Fruit fly (Drosophila melanogaster) whole organism: ENCODE data around the gene Prosalpha6.

ENCODE experiments used
- CG8478 ChIP-seq: fragments of >200 bp; optimal IDR thresholded peaks from 2 replicates; lab custom pipeline; 2018; ENCODE audit warnings: inconsistent platforms
- Dll ChIP-seq: fragments of >200 bp; optimal IDR thresholded peaks from 2 replicates; lab custom pipeline; 2017
- EcR ChIP-seq, 2 experiments: fragments of >200 bp; optimal IDR thresholded peaks; 2 replicates each; lab custom pipeline; 2017; ENCODE audit warnings: missing biosample characterization in 2 of 2, missing genetic modification characterization in 2 of 2, missing genetic modification reagents in 2 of 2
- pan ChIP-seq: fragments of >200 bp; optimal IDR thresholded peaks from 2 replicates; lab custom pipeline; 2017
- psq ChIP-seq: fragments of >200 bp; optimal IDR thresholded peaks from 2 replicates; lab custom pipeline; 2017
- usp ChIP-seq: fragments of >200 bp; optimal IDR thresholded peaks from 2 replicates; lab custom pipeline; 2017; ENCODE audit warnings: missing biosample characterization, missing genetic modification characterization, mixed read lengths

dm6 chr2L:10226213-10226723 lies 5.1 kb downstream of the Prosalpha6 start:
- no peak for TF ChIP-seq EcR (GFP tag; optimal IDR thresholded peaks at IDR 0.05; lab: Kevin White, UChicago)
- TF ChIP-seq CG8478: no peak
- TF ChIP-seq usp: no peak
- no peak for TF ChIP-seq psq (lab: Kevin White, UChicago)
- no peak for TF ChIP-seq pan (lab: Kevin White, UChicago)
- TF ChIP-seq Dll (lab: Kevin White, UChicago): no peak
